Worm (Caenorhabditis elegans): Measurements from ENCODE around the gene F26F2.10.

DNA sequence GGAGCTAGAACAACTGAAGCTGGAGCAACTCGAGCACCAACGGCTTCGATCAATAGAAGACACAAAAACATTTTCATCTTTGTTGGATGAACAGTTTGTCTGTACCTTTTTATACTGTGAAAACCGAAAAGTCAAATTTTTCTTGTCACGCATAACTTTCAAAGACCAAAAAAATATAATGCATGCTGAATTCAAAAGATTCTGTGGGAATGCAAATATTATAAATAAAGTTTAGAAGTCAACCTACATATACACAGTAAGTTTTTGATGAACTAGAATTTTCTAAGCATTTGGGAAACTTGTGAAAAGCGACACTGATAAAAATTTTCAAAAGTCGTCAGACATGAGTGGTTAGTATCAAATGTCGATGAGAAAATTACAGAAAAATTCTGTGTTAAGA is 39.0 kb upstream of the F26F2.10 start, which contains the start of gene F46B3.15:
- TF ChIP-seq C06A6.2 (GFP tag; conservative IDR thresholded peaks at IDR 0.05) (no peak), Y56A3A.18 (GFP tag; IDR thresholded peaks at IDR 0.05) (no peak), mel-28 (tag; optimal IDR thresholded peaks at IDR 0.05; ENCODE audit: borderline replicate concordance) (no peak), cebp-2 (GFP tag; IDR thresholded peaks at IDR 0.05) (no peak), efl-1 (GFP tag; optimal IDR thresholded peaks at IDR 0.05) (no peak), F57C9.4 (tag; optimal IDR thresholded peaks at IDR 0.05) (no peak), snpc-4 (GFP tag; optimal IDR thresholded peaks at IDR 0.05) (no peak), snpc-4 (tag; optimal IDR thresholded peaks at IDR 0.05) (no peak)

Measured in whole organism, young adult.